In the genomic region with DNA sequence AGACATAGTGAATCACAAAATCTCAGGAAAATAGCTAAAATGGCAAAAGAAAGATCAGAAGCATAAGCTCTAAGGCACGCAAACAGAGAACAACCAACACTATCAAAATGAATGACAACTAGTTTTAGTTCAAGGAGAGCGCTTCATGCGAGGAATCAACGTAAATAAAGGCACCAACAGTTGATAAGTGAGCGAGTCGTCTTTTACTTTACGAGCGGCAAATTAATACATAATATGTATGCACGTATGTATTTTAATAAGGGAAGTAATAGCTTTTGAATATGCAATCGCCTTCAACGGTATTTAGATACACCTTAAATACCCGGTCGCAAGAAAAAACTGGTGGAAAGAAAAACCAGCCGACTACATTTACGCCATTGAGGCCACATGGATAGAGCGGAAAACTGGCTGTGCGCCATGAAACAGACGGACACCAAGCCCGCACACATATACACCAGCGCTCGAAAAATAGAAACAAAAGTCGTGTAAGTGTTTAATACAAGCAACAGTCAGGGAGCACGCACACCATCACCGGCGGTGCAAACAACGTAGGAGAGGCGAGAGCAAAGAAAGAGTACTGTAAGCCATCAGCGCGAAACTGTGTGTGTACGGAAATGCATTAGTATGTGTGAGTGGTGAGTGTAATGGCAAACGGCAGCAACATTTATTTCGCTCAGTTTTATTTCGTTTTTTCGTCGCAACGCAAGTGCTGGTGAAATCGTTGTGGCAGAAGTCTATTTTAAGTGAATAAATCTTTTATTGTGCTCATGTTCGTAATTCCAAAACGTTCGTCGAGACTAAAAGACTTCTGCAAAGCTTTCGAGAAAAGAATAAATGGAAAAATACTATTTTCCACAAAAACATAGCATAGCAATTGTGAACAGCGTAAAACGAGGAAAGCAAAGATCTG, we compare ENCODE assay signal across 1 fruit fly cellular context.
TF ChIP-seq lines count a peak whose summit lies in the region.

Gene dbr (plus strand): TSS at position 114 of the 910 bp plus-strand sequence.

TF ChIP-seq in whole organism, embryonic, 481 proteins besides CTCF, POLR2A, EP300 and RAD21 (continued from another document and continues in another):
- no peak for TF ChIP-seq CG31365 (tag; optimal IDR thresholded peaks at IDR 0.05; lab: Kevin White, UChicago)
- no peak for TF ChIP-seq CG9437 (GFP tag; optimal IDR thresholded peaks at IDR 0.05; lab: Kevin White, UChicago)
- TF ChIP-seq z (GFP tag; IDR thresholded peaks at IDR 0.05; lab: Robert Waterston, UW), result peak; percentile 79; the same call in 2 of the 3 replicates
- TF ChIP-seq CG12104 (GFP tag; optimal IDR thresholded peaks at IDR 0.05; lab: Kevin White, UChicago), result no peak
- TF ChIP-seq ap (GFP tag; IDR thresholded peaks at IDR 0.05; lab: Robert Waterston, UW), result no peak
- TF ChIP-seq yki (optimal IDR thresholded peaks at IDR 0.05; lab: Kevin White, UChicago), result peak; percentile 0
- no peak for TF ChIP-seq Sox100B (GFP tag; optimal IDR thresholded peaks at IDR 0.05; lab: Kevin White, UChicago)
- no peak for TF ChIP-seq CG10321 (GFP tag; IDR thresholded peaks at IDR 0.05; lab: Robert Waterston, UW)
- no peak for TF ChIP-seq caup (GFP tag; optimal IDR thresholded peaks at IDR 0.05; lab: Kevin White, UChicago; ENCODE audit: severe bottlenecking)
- no peak for TF ChIP-seq CG4360 (GFP tag; IDR thresholded peaks at IDR 0.05; lab: Robert Waterston, UW)
- TF ChIP-seq CG12391 (tag; optimal IDR thresholded peaks at IDR 0.05; lab: Kevin White, UChicago), result no peak
- no peak for TF ChIP-seq Abd-B (GFP tag; optimal IDR thresholded peaks at IDR 0.05; lab: Kevin White, UChicago)
- no peak for TF ChIP-seq CG2129 (GFP tag; IDR thresholded peaks at IDR 0.05; lab: Robert Waterston, UW; ENCODE audit: partially characterized antibody)
- no peak for TF ChIP-seq pum (GFP tag; optimal IDR thresholded peaks at IDR 0.05; lab: Kevin White, UChicago)
- no peak for TF ChIP-seq esg (GFP tag; conservative IDR thresholded peaks at IDR 0.05; lab: Robert Waterston, UW)
- TF ChIP-seq pfk (GFP tag; optimal IDR thresholded peaks at IDR 0.05; lab: Kevin White, UChicago), result no peak
- no peak for TF ChIP-seq org-1 (GFP tag; optimal IDR thresholded peaks at IDR 0.05; lab: Kevin White, UChicago)
- peak; percentile 52; the same call in 1 of the 2 replicates for TF ChIP-seq Rfx (GFP tag; IDR thresholded peaks at IDR 0.05; lab: Robert Waterston, UW)
- TF ChIP-seq CG32767 (GFP tag; IDR thresholded peaks at IDR 0.05; lab: Robert Waterston, UW), result no peak
- TF ChIP-seq prd (optimal IDR thresholded peaks at IDR 0.05; lab: Kevin White, UChicago), result no peak
- no peak for TF ChIP-seq prd (GFP tag; IDR thresholded peaks at IDR 0.05; lab: Robert Waterston, UW)
- TF ChIP-seq CG3281 (GFP tag; optimal IDR thresholded peaks at IDR 0.05; lab: Kevin White, UChicago), result no peak
- peak; percentile 50 for TF ChIP-seq CG17912 (GFP tag; optimal IDR thresholded peaks at IDR 0.05; lab: Kevin White, UChicago)
- no peak for TF ChIP-seq sim (GFP tag; IDR thresholded peaks at IDR 0.05; lab: Robert Waterston, UW)
- no peak for TF ChIP-seq Oli (tag; optimal IDR thresholded peaks at IDR 0.05; lab: Kevin White, UChicago)
- no peak for TF ChIP-seq CG7963 (GFP tag; IDR thresholded peaks at IDR 0.05; lab: Robert Waterston, UW; ENCODE audit: partially characterized antibody)
- TF ChIP-seq Xrp1 (GFP tag; IDR thresholded peaks at IDR 0.05; lab: Robert Waterston, UW), result 0 out of 2 replicates have a peak, but pooled peaks have one; percentile 12
- TF ChIP-seq CG16815 (GFP tag; optimal IDR thresholded peaks at IDR 0.05; lab: Kevin White, UChicago), result no peak
- no peak for TF ChIP-seq Hmx (GFP tag; optimal IDR thresholded peaks at IDR 0.05; lab: Kevin White, UChicago)
- TF ChIP-seq CG5180 (GFP tag; optimal IDR thresholded peaks at IDR 0.05; lab: Kevin White, UChicago), result peak; percentile 5
- 0 out of 2 replicates have a peak, but pooled peaks have one; percentile 8 for TF ChIP-seq onecut (GFP tag; IDR thresholded peaks at IDR 0.05; lab: Robert Waterston, UW)
- TF ChIP-seq CG7987 (GFP tag; optimal IDR thresholded peaks at IDR 0.05; lab: Kevin White, UChicago), result peak; percentile 27
- peak; percentile 35; the same call in 1 of the 3 replicates for TF ChIP-seq Dbx (GFP tag; IDR thresholded peaks at IDR 0.05; lab: Robert Waterston, UW)
- TF ChIP-seq Nf-YB (GFP tag; optimal IDR thresholded peaks at IDR 0.05; lab: Kevin White, UChicago), result no peak
- TF ChIP-seq Fer3 (tag; optimal IDR thresholded peaks at IDR 0.05; lab: Kevin White, UChicago), result no peak
- TF ChIP-seq E2f2 (GFP tag; IDR thresholded peaks at IDR 0.05; lab: Robert Waterston, UW), result no peak
- TF ChIP-seq sqz (GFP tag; optimal IDR thresholded peaks at IDR 0.05; lab: Kevin White, UChicago), result no peak
- peak; percentile 18 for TF ChIP-seq CG17385 (GFP tag; optimal IDR thresholded peaks at IDR 0.05; lab: Kevin White, UChicago)
- TF ChIP-seq tup (GFP tag; optimal IDR thresholded peaks at IDR 0.05; lab: Kevin White, UChicago), result no peak
- TF ChIP-seq Ssrp (tag; optimal IDR thresholded peaks at IDR 0.05; lab: Kevin White, UChicago), result no peak
- no peak for TF ChIP-seq CG43689 (GFP tag; IDR thresholded peaks at IDR 0.05; lab: Robert Waterston, UW)
- no peak for TF ChIP-seq schlank (tag; optimal IDR thresholded peaks at IDR 0.05; lab: Kevin White, UChicago)
- no peak for TF ChIP-seq CG1792 (GFP tag; optimal IDR thresholded peaks at IDR 0.05; lab: Kevin White, UChicago)
- TF ChIP-seq zf30C (GFP tag; optimal IDR thresholded peaks at IDR 0.05; lab: Kevin White, UChicago), result peak; percentile 12
- no peak for TF ChIP-seq Hsf (GFP tag; optimal IDR thresholded peaks at IDR 0.05; lab: Kevin White, UChicago)
- peak; percentile 35 for TF ChIP-seq gsb-n (tag; optimal IDR thresholded peaks at IDR 0.05; lab: Kevin White, UChicago)
- TF ChIP-seq CG11085 (GFP tag; IDR thresholded peaks at IDR 0.05; lab: Robert Waterston, UW), result no peak
- TF ChIP-seq dan (GFP tag; IDR thresholded peaks at IDR 0.05; lab: Robert Waterston, UW), result no peak
- peak; percentile 85 for TF ChIP-seq nom (GFP tag; optimal IDR thresholded peaks at IDR 0.05; lab: Kevin White, UChicago)
- peak; percentile 10; the same call in 1 of the 3 replicates for TF ChIP-seq CG34422 (GFP tag; IDR thresholded peaks at IDR 0.05; lab: Robert Waterston, UW)
- no peak for TF ChIP-seq lov (optimal IDR thresholded peaks at IDR 0.05; lab: Kevin White, UChicago)
- no peak for TF ChIP-seq lov (GFP tag; IDR thresholded peaks at IDR 0.05; lab: Robert Waterston, UW)
- TF ChIP-seq fru (optimal IDR thresholded peaks at IDR 0.05; lab: Kevin White, UChicago), result no peak
- TF ChIP-seq CG7786 (GFP tag; optimal IDR thresholded peaks at IDR 0.05; lab: Kevin White, UChicago), result no peak
- no peak for TF ChIP-seq CG31388 (GFP tag; optimal IDR thresholded peaks at IDR 0.05; lab: Kevin White, UChicago)
- no peak for TF ChIP-seq D19B (GFP tag; optimal IDR thresholded peaks at IDR 0.05; lab: Kevin White, UChicago)
- no peak for TF ChIP-seq CG8765 (GFP tag; IDR thresholded peaks at IDR 0.05; lab: Robert Waterston, UW)
- TF ChIP-seq BtbVII (GFP tag; optimal IDR thresholded peaks at IDR 0.05; lab: Kevin White, UChicago), result peak; percentile 44
- TF ChIP-seq Side (GFP tag; optimal IDR thresholded peaks at IDR 0.05; lab: Kevin White, UChicago), result no peak
- TF ChIP-seq unc-4 (GFP tag; IDR thresholded peaks at IDR 0.05; lab: Robert Waterston, UW; ENCODE audit: partially characterized antibody), result no peak
- TF ChIP-seq CG6272 (GFP tag; IDR thresholded peaks at IDR 0.05; lab: Robert Waterston, UW), result no peak
- peak; percentile 36; the same call in 1 of the 2 replicates for TF ChIP-seq Adf1 (GFP tag; IDR thresholded peaks at IDR 0.05; lab: Robert Waterston, UW)
- TF ChIP-seq gro (GFP tag; optimal IDR thresholded peaks at IDR 0.05; lab: Kevin White, UChicago), result peak; percentile 31
- TF ChIP-seq hkb (optimal IDR thresholded peaks at IDR 0.05; lab: Kevin White, UChicago), result no peak
- no peak for TF ChIP-seq hkb (GFP tag; IDR thresholded peaks at IDR 0.05; lab: Robert Waterston, UW)
- peak; percentile 91 for TF ChIP-seq abd-A (tag; optimal IDR thresholded peaks at IDR 0.05; lab: Kevin White, UChicago)
- 0 out of 2 replicates have a peak, but pooled peaks have one; percentile 7 for TF ChIP-seq bbx (GFP tag; IDR thresholded peaks at IDR 0.05; lab: Robert Waterston, UW; ENCODE audit: partially characterized antibody)
- TF ChIP-seq Mrtf (GFP tag; IDR thresholded peaks at IDR 0.05; lab: Robert Waterston, UW), result no peak
- no peak for TF ChIP-seq CG33213 (GFP tag; optimal IDR thresholded peaks at IDR 0.05; lab: Kevin White, UChicago)
- no peak for TF ChIP-seq CG13424 (tag; optimal IDR thresholded peaks at IDR 0.05; lab: Kevin White, UChicago)
- TF ChIP-seq mirr (GFP tag; optimal IDR thresholded peaks at IDR 0.05; lab: Kevin White, UChicago), result peak; percentile 81
- TF ChIP-seq CHES-1-like (GFP tag; optimal IDR thresholded peaks at IDR 0.05; lab: Kevin White, UChicago), result no peak
- no peak for TF ChIP-seq CG4820 (GFP tag; optimal IDR thresholded peaks at IDR 0.05; lab: Kevin White, UChicago)
- no peak for TF ChIP-seq CG11247 (GFP tag; IDR thresholded peaks at IDR 0.05; lab: Robert Waterston, UW)
- no peak for TF ChIP-seq Dip3 (GFP tag; optimal IDR thresholded peaks at IDR 0.05; lab: Kevin White, UChicago)
- no peak for TF ChIP-seq Ets65A (GFP tag; lab: Kevin White, UChicago)
- TF ChIP-seq CG3407 (GFP tag; optimal IDR thresholded peaks at IDR 0.05; lab: Kevin White, UChicago), result no peak
- TF ChIP-seq Blimp-1 (GFP tag; optimal IDR thresholded peaks at IDR 0.05; lab: Kevin White, UChicago), result no peak
- no peak for TF ChIP-seq CG1529 (GFP tag; optimal IDR thresholded peaks at IDR 0.05; lab: Kevin White, UChicago)
- no peak for TF ChIP-seq CG10274 (GFP tag; optimal IDR thresholded peaks at IDR 0.05; lab: Kevin White, UChicago)
- no peak for TF ChIP-seq CG18764 (GFP tag; optimal IDR thresholded peaks at IDR 0.05; lab: Kevin White, UChicago)
- no peak for TF ChIP-seq Atf3 (GFP tag; optimal IDR thresholded peaks at IDR 0.05; lab: Kevin White, UChicago)
- TF ChIP-seq CG15011 (GFP tag; optimal IDR thresholded peaks at IDR 0.05; lab: Kevin White, UChicago), result no peak
- TF ChIP-seq repo (GFP tag; optimal IDR thresholded peaks at IDR 0.05; lab: Kevin White, UChicago), result no peak
- TF ChIP-seq hb (GFP tag; IDR thresholded peaks at IDR 0.05; lab: Robert Waterston, UW; ENCODE audit: partially characterized antibody), result no peak
- TF ChIP-seq croc (GFP tag; conservative IDR thresholded peaks at IDR 0.05; lab: Robert Waterston, UW), result no peak
- TF ChIP-seq CG17361 (GFP tag; IDR thresholded peaks at IDR 0.05; lab: Robert Waterston, UW), result peak; percentile 28; the same call in 1 of the 3 replicates
- TF ChIP-seq H15 (GFP tag; IDR thresholded peaks at IDR 0.05; lab: Robert Waterston, UW), result no peak
- no peak for TF ChIP-seq az2 (GFP tag; optimal IDR thresholded peaks at IDR 0.05; lab: Kevin White, UChicago)
- no peak for TF ChIP-seq CG6654 (GFP tag; optimal IDR thresholded peaks at IDR 0.05; lab: Kevin White, UChicago)
- TF ChIP-seq CG14050 (GFP tag; IDR thresholded peaks at IDR 0.05; lab: Robert Waterston, UW), result no peak
- peak; percentile 57 for TF ChIP-seq CG11504 (tag; optimal IDR thresholded peaks at IDR 0.05; lab: Kevin White, UChicago)
- TF ChIP-seq Jarid2 (GFP tag; optimal IDR thresholded peaks at IDR 0.05; lab: Kevin White, UChicago), result peak; percentile 48
- TF ChIP-seq gcm (GFP tag; optimal IDR thresholded peaks at IDR 0.05; lab: Kevin White, UChicago), result peak; percentile 65
- TF ChIP-seq CG11456 (GFP tag; IDR thresholded peaks at IDR 0.05; lab: Robert Waterston, UW), result no peak
- TF ChIP-seq CG5953 (GFP tag; IDR thresholded peaks at IDR 0.05; lab: Robert Waterston, UW), result no peak
- TF ChIP-seq vfl (GFP tag; optimal IDR thresholded peaks at IDR 0.05; lab: Kevin White, UChicago), result no peak
- TF ChIP-seq nerfin-2 (GFP tag; IDR thresholded peaks at IDR 0.05; lab: Robert Waterston, UW; ENCODE audit: partially characterized antibody), result no peak
- no peak for TF ChIP-seq bigmax (GFP tag; optimal IDR thresholded peaks at IDR 0.05; lab: Kevin White, UChicago)
- TF ChIP-seq Lim3 (GFP tag; IDR thresholded peaks at IDR 0.05; lab: Robert Waterston, UW), result no peak
- TF ChIP-seq pros (GFP tag; optimal IDR thresholded peaks at IDR 0.05; lab: Kevin White, UChicago), result peak; percentile 88
- TF ChIP-seq psq (GFP tag; optimal IDR thresholded peaks at IDR 0.05; lab: Kevin White, UChicago), result no peak
- TF ChIP-seq HLH54F (GFP tag; optimal IDR thresholded peaks at IDR 0.05; lab: Kevin White, UChicago), result no peak
- TF ChIP-seq CG18262 (tag; optimal IDR thresholded peaks at IDR 0.05; lab: Kevin White, UChicago), result peak; percentile 1
- TF ChIP-seq Nf-YC (tag; optimal IDR thresholded peaks at IDR 0.05; lab: Kevin White, UChicago), result peak; percentile 53
- TF ChIP-seq ab (GFP tag; optimal IDR thresholded peaks at IDR 0.05; lab: Kevin White, UChicago), result no peak
- TF ChIP-seq CG12219 (GFP tag; optimal IDR thresholded peaks at IDR 0.05; lab: Kevin White, UChicago), result no peak
- 0 out of 2 replicates have a peak, but pooled peaks have one; percentile 12 for TF ChIP-seq Atf6 (GFP tag; IDR thresholded peaks at IDR 0.05; lab: Robert Waterston, UW)
- TF ChIP-seq shn (GFP tag; optimal IDR thresholded peaks at IDR 0.05; lab: Kevin White, UChicago), result no peak
- no peak for TF ChIP-seq ken (GFP tag; IDR thresholded peaks at IDR 0.05; lab: Robert Waterston, UW)
- TF ChIP-seq sens-2 (GFP tag; IDR thresholded peaks at IDR 0.05; lab: Robert Waterston, UW), result no peak
- TF ChIP-seq CG8290 (GFP tag; optimal IDR thresholded peaks at IDR 0.05; lab: Kevin White, UChicago), result no peak
- peak in 1 of 2 experiments; percentile 70 for TF ChIP-seq CG8290 (tag; optimal IDR thresholded peaks at IDR 0.05; lab: Kevin White, UChicago)
- no peak for TF ChIP-seq CG8359 (GFP tag; optimal IDR thresholded peaks at IDR 0.05; lab: Kevin White, UChicago; ENCODE audit: borderline replicate concordance)
- TF ChIP-seq zfh1 (GFP tag; IDR thresholded peaks at IDR 0.05; lab: Robert Waterston, UW), result no peak
- TF ChIP-seq Trl (optimal IDR thresholded peaks at IDR 0.05; lab: Kevin White, UChicago), result peak; percentile 85 to 97
- peak; percentile 27 for TF ChIP-seq Trl (GFP tag; optimal IDR thresholded peaks at IDR 0.05; lab: Kevin White, UChicago)
- peak; percentile 17 for TF ChIP-seq CG10979 (tag; optimal IDR thresholded peaks at IDR 0.05; lab: Kevin White, UChicago)
- no peak for TF ChIP-seq crp (GFP tag; optimal IDR thresholded peaks at IDR 0.05; lab: Kevin White, UChicago)
- no peak for TF ChIP-seq Gug (GFP tag; IDR thresholded peaks at IDR 0.05; lab: Robert Waterston, UW)
- TF ChIP-seq CG1647 (GFP tag; optimal IDR thresholded peaks at IDR 0.05; lab: Kevin White, UChicago), result no peak
- TF ChIP-seq gcm2 (GFP tag; optimal IDR thresholded peaks at IDR 0.05; lab: Kevin White, UChicago), result peak; percentile 23
- TF ChIP-seq sc (optimal IDR thresholded peaks at IDR 0.05; lab: Kevin White, UChicago), result no peak
- no peak for TF ChIP-seq sc (GFP tag; optimal IDR thresholded peaks at IDR 0.05; lab: Kevin White, UChicago)
